Fruit fly (Drosophila melanogaster) whole organism: ENCODE results near the gene CG15296.

Experiments
- CG8478 ChIP-seq: fragments of >200 bp; optimal IDR thresholded peaks from 2 replicates; lab custom pipeline; 2018; ENCODE audit warnings: inconsistent platforms
- Dll ChIP-seq: fragments of >200 bp; optimal IDR thresholded peaks from 2 replicates; lab custom pipeline; 2017
- EcR ChIP-seq, 2 experiments: fragments of >200 bp; optimal IDR thresholded peaks; 2 replicates each; lab custom pipeline; 2017; ENCODE audit warnings: missing biosample characterization in 2 of 2, missing genetic modification characterization in 2 of 2, missing genetic modification reagents in 2 of 2
- pan ChIP-seq: fragments of >200 bp; optimal IDR thresholded peaks from 2 replicates; lab custom pipeline; 2017
- psq ChIP-seq: fragments of >200 bp; optimal IDR thresholded peaks from 2 replicates; lab custom pipeline; 2017
- usp ChIP-seq: fragments of >200 bp; optimal IDR thresholded peaks from 2 replicates; lab custom pipeline; 2017; ENCODE audit warnings: missing biosample characterization, missing genetic modification characterization, mixed read lengths

Gene CG15296

dm6 chrX:10586173-10586572 is 19.8 kb upstream of the CG15296 start:
- TF ChIP-seq usp (GFP tag; lab: Kevin White, UChicago) (no peak), Dll (lab: Kevin White, UChicago) (no peak)

dm6 chrX:10585158-10585634 is 18.8 kb upstream of the CG15296 start, which contains the start of gene spri:
spri (minus strand) TSS chrX:10585422.
- TF ChIP-seq EcR (GFP tag; optimal IDR thresholded peaks at IDR 0.05; lab: Kevin White, UChicago) (no peak), pan (lab: Kevin White, UChicago) (no peak), psq (no peak), Dll (lab: Kevin White, UChicago) (no peak), usp (GFP tag; lab: Kevin White, UChicago) (no peak)

- TF ChIP-seq CG8478 (lab: Kevin White, UChicago): no peak
- TF ChIP-seq psq: no peak
- no peak for TF ChIP-seq Dll (lab: Kevin White, UChicago)
- no peak for TF ChIP-seq pan (lab: Kevin White, UChicago)
- no peak for TF ChIP-seq EcR (GFP tag; optimal IDR thresholded peaks at IDR 0.05; lab: Kevin White, UChicago)
- TF ChIP-seq usp (GFP tag; lab: Kevin White, UChicago): no peak
Measured at dm6 chrX:10584461-10584860, 18.1 kb upstream of the CG15296 start.

- no peak for TF ChIP-seq usp (GFP tag; lab: Kevin White, UChicago)
- TF ChIP-seq Dll (lab: Kevin White, UChicago): no peak
- no peak for TF ChIP-seq EcR (GFP tag; optimal IDR thresholded peaks at IDR 0.05; lab: Kevin White, UChicago)
- TF ChIP-seq CG8478 (lab: Kevin White, UChicago): no peak
- TF ChIP-seq pan (lab: Kevin White, UChicago): no peak
- no peak for TF ChIP-seq psq
Measured at dm6 chrX:10582064-10582463, 15.7 kb upstream of the CG15296 start.

dm6 chrX:10581476-10581875 is 15.1 kb upstream of the CG15296 start:
- TF ChIP-seq Dll (lab: Kevin White, UChicago) (no peak), usp (GFP tag; lab: Kevin White, UChicago) (no peak), pan (lab: Kevin White, UChicago) (peak; percentile 88)

- no peak for TF ChIP-seq Dll (lab: Kevin White, UChicago)
- no peak for TF ChIP-seq pan (lab: Kevin White, UChicago)
- TF ChIP-seq psq: no peak
- no peak for TF ChIP-seq CG8478 (lab: Kevin White, UChicago)
- no peak for TF ChIP-seq usp (GFP tag; lab: Kevin White, UChicago)
- no peak for TF ChIP-seq EcR (GFP tag; optimal IDR thresholded peaks at IDR 0.05; lab: Kevin White, UChicago)
Measured at dm6 chrX:10580459-10581103, 14.2 kb upstream of the CG15296 start.

dm6 chrX:10579569-10579968 is 13.2 kb upstream of the CG15296 start:
- no peak for TF ChIP-seq EcR (GFP tag; optimal IDR thresholded peaks at IDR 0.05; lab: Kevin White, UChicago)
- no peak for TF ChIP-seq pan (lab: Kevin White, UChicago)
- no peak for TF ChIP-seq psq
- no peak for TF ChIP-seq usp (GFP tag; lab: Kevin White, UChicago)
- no peak for TF ChIP-seq CG8478 (lab: Kevin White, UChicago)
- no peak for TF ChIP-seq Dll (lab: Kevin White, UChicago)

dm6 chrX:10577773-10578172 is 11.4 kb upstream of the CG15296 start:
- TF ChIP-seq pan (lab: Kevin White, UChicago) (no peak), CG8478 (lab: Kevin White, UChicago) (no peak), EcR (GFP tag; optimal IDR thresholded peaks at IDR 0.05; lab: Kevin White, UChicago) (no peak), psq (no peak), usp (GFP tag; lab: Kevin White, UChicago) (no peak), Dll (lab: Kevin White, UChicago) (no peak)

dm6 chrX:10576993-10577392 is 10.6 kb upstream of the CG15296 start:
- no peak for TF ChIP-seq pan (lab: Kevin White, UChicago)
- TF ChIP-seq psq: no peak
- TF ChIP-seq CG8478 (lab: Kevin White, UChicago): no peak
- no peak for TF ChIP-seq EcR (GFP tag; optimal IDR thresholded peaks at IDR 0.05; lab: Kevin White, UChicago)
- no peak for TF ChIP-seq usp (GFP tag; lab: Kevin White, UChicago)
- TF ChIP-seq Dll (lab: Kevin White, UChicago): no peak

- TF ChIP-seq usp (GFP tag; lab: Kevin White, UChicago): no peak
- TF ChIP-seq EcR (GFP tag; optimal IDR thresholded peaks at IDR 0.05; lab: Kevin White, UChicago): no peak
- no peak for TF ChIP-seq Dll (lab: Kevin White, UChicago)
- no peak for TF ChIP-seq CG8478 (lab: Kevin White, UChicago)
- no peak for TF ChIP-seq pan (lab: Kevin White, UChicago)
- TF ChIP-seq psq: no peak
Measured at dm6 chrX:10573554-10573953, 7.2 kb upstream of the CG15296 start.

dm6 chrX:10570142-10570756 is 3.9 kb upstream of the CG15296 start:
- no peak for TF ChIP-seq psq
- no peak for TF ChIP-seq pan (lab: Kevin White, UChicago)
- TF ChIP-seq CG8478 (lab: Kevin White, UChicago): no peak
- no peak for TF ChIP-seq Dll (lab: Kevin White, UChicago)
- TF ChIP-seq usp (GFP tag; lab: Kevin White, UChicago): no peak
- no peak for TF ChIP-seq EcR (GFP tag; optimal IDR thresholded peaks at IDR 0.05; lab: Kevin White, UChicago)

- TF ChIP-seq CG8478 (lab: Kevin White, UChicago): no peak
- no peak for TF ChIP-seq psq
- no peak for TF ChIP-seq EcR (GFP tag; optimal IDR thresholded peaks at IDR 0.05; lab: Kevin White, UChicago)
- TF ChIP-seq pan (lab: Kevin White, UChicago): no peak
- TF ChIP-seq Dll (lab: Kevin White, UChicago): no peak
- no peak for TF ChIP-seq usp (GFP tag; lab: Kevin White, UChicago)
Measured at dm6 chrX:10564145-10564544, 2.2 kb downstream of the CG15296 start.
